Worm (Caenorhabditis elegans): ENCODE results near the gene R11D1.12.

R11D1.12 gene

ce11 chrV:12696790-12697189 is 29.0 kb downstream of the R11D1.12 start:
- TF ChIP-seq nhr-84 (tag; optimal IDR thresholded peaks at IDR 0.05) (no peak), isw-1 (GFP tag; IDR thresholded peaks at IDR 0.05) (no peak), dpl-1 (GFP tag; optimal IDR thresholded peaks at IDR 0.05) (no peak), nhr-20 (tag; optimal IDR thresholded peaks at IDR 0.05) (no peak), swsn-7 (tag; optimal IDR thresholded peaks at IDR 0.05) (no peak), efl-1 (optimal IDR thresholded peaks at IDR 0.05) (no peak), efl-1 (GFP tag; optimal IDR thresholded peaks at IDR 0.05 in 1 of 2) (no peak), nhr-47 (tag; optimal IDR thresholded peaks at IDR 0.05) (no peak), unc-98 (GFP tag; IDR thresholded peaks at IDR 0.05) (no peak), skn-1 (tag; optimal IDR thresholded peaks at IDR 0.05) (no peak), ceh-8 (GFP tag; optimal IDR thresholded peaks at IDR 0.05) (no peak), aly-2 (tag; optimal IDR thresholded peaks at IDR 0.05) (no peak), ces-1 (GFP tag; optimal IDR thresholded peaks at IDR 0.05) (no peak), hlh-4 (tag; optimal IDR thresholded peaks at IDR 0.05) (no peak)

- TF ChIP-seq unc-30 (tag; optimal IDR thresholded peaks at IDR 0.05): no peak
- TF ChIP-seq hlh-4 (tag; optimal IDR thresholded peaks at IDR 0.05): no peak
- no peak for TF ChIP-seq C34B4.2 (tag; optimal IDR thresholded peaks at IDR 0.05)
- TF ChIP-seq pqm-1 (tag; optimal IDR thresholded peaks at IDR 0.05): no peak
- no peak for TF ChIP-seq ceh-63 (GFP tag; optimal IDR thresholded peaks at IDR 0.05)
- no peak for TF ChIP-seq unc-62 (GFP tag; optimal IDR thresholded peaks at IDR 0.05)
- no peak for TF ChIP-seq mdl-1 (tag; optimal IDR thresholded peaks at IDR 0.05)
- TF ChIP-seq tlp-1 (tag; optimal IDR thresholded peaks at IDR 0.05): no peak
- no peak for TF ChIP-seq nhr-71 (tag; optimal IDR thresholded peaks at IDR 0.05)
- TF ChIP-seq ama-1 (optimal IDR thresholded peaks at IDR 0.05): no peak
- TF ChIP-seq dsc-1 (tag; optimal IDR thresholded peaks at IDR 0.05): no peak
- no peak for TF ChIP-seq nhr-76 (tag; optimal IDR thresholded peaks at IDR 0.05)
- TF ChIP-seq fkh-10 (GFP tag; optimal IDR thresholded peaks at IDR 0.05): no peak
- TF ChIP-seq nhr-19 (GFP tag; conservative IDR thresholded peaks at IDR 0.05): no peak
- TF ChIP-seq isw-1 (GFP tag; IDR thresholded peaks at IDR 0.05): no peak
- TF ChIP-seq nhr-11 (tag; optimal IDR thresholded peaks at IDR 0.05): no peak
- TF ChIP-seq hlh-17 (GFP tag; optimal IDR thresholded peaks at IDR 0.05; ENCODE audit: borderline replicate concordance): no peak
- no peak for TF ChIP-seq fos-1 (tag; optimal IDR thresholded peaks at IDR 0.05)
- TF ChIP-seq xbp-1 (tag; optimal IDR thresholded peaks at IDR 0.05): no peak
These were observed 29.8 kb downstream of the R11D1.12 start, which contains the start of gene K10C8.4 for ce11 chrV:12695968-12696367. Gene K10C8.4 (plus strand): TSS chrV:12696268.

DNA sequence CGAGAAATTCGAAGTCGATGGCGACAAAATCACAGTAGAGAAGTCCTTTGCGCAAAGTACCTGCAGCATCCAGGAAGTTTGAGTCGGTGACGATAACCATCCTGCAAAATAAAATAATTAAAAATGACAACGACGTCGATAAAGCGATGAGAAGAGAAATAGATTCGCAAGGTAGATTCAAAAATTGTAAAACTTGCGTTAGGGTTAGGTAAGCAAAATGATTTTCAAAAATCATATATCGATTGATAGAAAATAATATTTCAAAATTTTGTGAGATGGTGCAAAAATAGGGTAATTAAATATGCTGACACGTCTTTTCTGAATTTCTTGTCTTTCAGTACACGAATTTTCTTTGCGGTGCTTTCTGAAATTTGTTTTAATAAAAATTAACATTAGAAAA is 30.6 kb downstream of the R11D1.12 start, which contains the start of gene parn-1:
Gene parn-1, minus strand, starts transcription at position 101 of the 400 bp plus-strand sequence.
- TF ChIP-seq nhr-11 (tag; optimal IDR thresholded peaks at IDR 0.05): no peak
- TF ChIP-seq ceh-8 (GFP tag; optimal IDR thresholded peaks at IDR 0.05): no peak
- no peak for TF ChIP-seq hlh-17 (GFP tag; optimal IDR thresholded peaks at IDR 0.05; ENCODE audit: borderline replicate concordance)
- TF ChIP-seq vab-15 (tag; optimal IDR thresholded peaks at IDR 0.05): no peak
- TF ChIP-seq tbx-2 (tag; optimal IDR thresholded peaks at IDR 0.05): no peak
- no peak for TF ChIP-seq pqm-1 (tag; optimal IDR thresholded peaks at IDR 0.05)
- TF ChIP-seq nhr-71 (tag; optimal IDR thresholded peaks at IDR 0.05): no peak
- TF ChIP-seq swsn-7 (tag; optimal IDR thresholded peaks at IDR 0.05): no peak
- TF ChIP-seq F16B12.6 (tag; optimal IDR thresholded peaks at IDR 0.05): no peak
- no peak for TF ChIP-seq dsc-1 (tag; optimal IDR thresholded peaks at IDR 0.05)

DNA sequence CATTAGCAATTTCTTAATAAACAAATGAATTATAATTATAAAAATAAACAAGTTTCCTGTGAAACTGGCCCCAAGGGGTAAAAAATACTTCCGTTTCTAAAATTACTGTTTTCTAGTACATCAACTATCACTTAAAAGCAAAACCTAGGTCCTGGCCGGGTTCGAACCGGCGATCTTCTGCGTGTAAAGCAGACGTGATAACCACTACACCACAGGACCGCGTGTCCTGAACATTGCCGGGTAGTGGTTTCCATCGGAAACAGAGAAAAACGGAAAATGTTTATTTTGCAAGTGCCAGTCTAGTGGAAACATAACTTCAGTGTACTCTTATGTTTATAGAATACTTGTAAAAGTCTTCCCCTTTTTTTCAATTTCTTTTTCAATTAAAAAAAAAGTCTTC is 42.6 kb downstream of the R11D1.12 start:
- TF ChIP-seq nhr-90 (tag; optimal IDR thresholded peaks at IDR 0.05; ENCODE audit: poor library complexity): peak; percentile 7
- TF ChIP-seq lin-39 (tag; optimal IDR thresholded peaks at IDR 0.05): no peak
- TF ChIP-seq nhr-20 (tag; optimal IDR thresholded peaks at IDR 0.05): peak; percentile 15

- TF ChIP-seq fkh-10 (GFP tag; optimal IDR thresholded peaks at IDR 0.05): peak; percentile 9
- no peak for TF ChIP-seq snu-23 (GFP tag; optimal IDR thresholded peaks at IDR 0.05)
These were observed 46.0 kb downstream of the R11D1.12 start, which contains the start of gene frpr-15 for ce11 chrV:12679807-12680206. Gene frpr-15 (plus strand): TSS chrV:12680107.

Measured in whole organism, L1 larva.